Fruit fly (Drosophila melanogaster): ENCODE results near the gene CG5126.

The CG5126 gene

DNA sequence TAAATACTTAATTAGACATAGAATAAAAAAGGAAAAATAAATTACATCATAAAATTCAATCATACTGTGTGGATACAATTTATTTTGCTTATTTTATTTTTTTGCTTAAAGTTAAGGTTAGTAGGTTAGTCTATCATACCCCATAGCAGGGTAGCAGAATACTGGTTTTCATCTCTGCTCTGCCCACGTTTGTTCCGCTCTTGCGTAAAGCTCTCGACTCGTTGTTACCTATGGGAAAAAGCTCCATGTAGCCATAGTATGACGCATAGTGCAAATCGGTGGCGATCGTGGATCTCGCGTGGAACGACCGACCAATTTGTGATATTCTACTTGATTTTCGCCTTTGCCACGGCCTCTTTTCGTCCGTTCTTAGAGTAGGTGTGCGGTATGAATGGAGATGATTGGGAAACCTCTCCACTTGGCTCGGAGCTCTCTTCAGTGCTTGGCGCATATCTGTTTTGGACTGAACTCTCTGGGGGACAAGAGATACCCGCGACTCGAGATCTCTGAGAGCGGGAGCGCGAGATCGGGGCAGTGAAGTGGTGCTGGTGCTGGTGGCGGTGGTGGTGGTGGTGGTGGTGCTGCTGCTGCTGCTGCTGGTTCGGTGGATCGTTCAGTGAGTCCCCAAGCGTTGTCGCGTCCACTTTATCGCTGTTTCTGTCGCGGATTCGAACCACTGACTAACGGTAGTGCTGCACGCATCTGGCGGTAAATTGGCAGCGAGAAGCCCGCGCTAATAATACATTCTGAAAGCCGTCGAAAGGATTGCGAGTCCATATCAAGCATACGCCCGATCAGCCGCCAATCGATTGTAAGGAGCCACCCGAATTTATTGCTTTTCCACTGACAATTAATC, 2.0 kb upstream of the CG5126 start, which contains the start of gene CG5001:
Gene CG5001, plus strand, starts transcription at position 116 of the 856 bp plus-strand sequence.
- TF ChIP-seq CG17801 (GFP tag; optimal IDR thresholded peaks at IDR 0.05; ENCODE audit: partially characterized antibody) = peak; percentile 71

DNA sequence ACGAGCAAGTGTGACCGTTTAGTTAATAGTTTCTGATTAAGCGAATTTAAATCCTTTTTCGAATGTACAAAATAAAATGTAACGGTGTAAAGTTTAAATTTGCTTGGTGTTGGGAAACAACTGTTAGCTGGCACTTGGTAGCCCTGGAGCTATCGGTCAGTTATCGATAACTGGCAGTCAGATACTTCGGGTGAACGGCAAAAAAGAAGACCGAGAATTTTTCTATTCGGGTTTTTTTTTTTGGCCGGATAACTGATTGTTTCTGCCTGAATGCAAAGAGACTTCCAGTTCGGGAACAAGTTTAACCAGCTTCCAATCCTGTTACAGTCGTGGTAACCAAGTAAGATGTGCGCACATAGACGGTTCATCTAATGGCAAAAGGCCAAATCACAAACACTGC, 6.3 kb downstream of the CG5126 start, which contains the start of gene CG4896:
Gene CG4896, plus strand, starts transcription at position 169 of the 400 bp plus-strand sequence.
- TF ChIP-seq CG17801 (GFP tag; optimal IDR thresholded peaks at IDR 0.05; ENCODE audit: partially characterized antibody) = peak; percentile 2

DNA sequence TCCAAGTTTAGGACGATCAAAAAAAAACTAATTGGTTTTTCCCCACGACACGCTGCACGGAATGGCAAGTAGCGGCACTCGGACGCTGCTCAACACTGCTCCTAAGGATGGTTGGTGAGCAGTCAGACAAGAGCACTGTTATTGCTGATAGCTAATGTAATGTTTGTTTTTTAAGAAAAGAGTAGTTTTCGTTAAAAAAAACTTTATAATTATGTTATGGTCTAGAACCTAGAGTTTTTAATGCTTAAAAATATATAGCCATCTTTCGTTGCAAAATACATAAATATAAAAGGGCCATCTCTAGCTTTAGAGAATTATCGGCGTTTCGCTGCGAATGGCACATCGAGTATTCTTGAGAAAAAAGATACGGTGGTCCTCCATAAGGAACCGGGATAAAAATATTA, 11.1 kb downstream of the CG5126 start, which contains the start of the genes Charon and CG4887:
Gene Charon, minus strand, starts transcription at position 102 of the 404 bp plus-strand sequence.
Gene CG4887, plus strand, starts transcription at position 306 of the 404 bp plus-strand sequence.
- peak; percentile 50 for TF ChIP-seq CG17801 (GFP tag; optimal IDR thresholded peaks at IDR 0.05; ENCODE audit: partially characterized antibody)

DNA sequence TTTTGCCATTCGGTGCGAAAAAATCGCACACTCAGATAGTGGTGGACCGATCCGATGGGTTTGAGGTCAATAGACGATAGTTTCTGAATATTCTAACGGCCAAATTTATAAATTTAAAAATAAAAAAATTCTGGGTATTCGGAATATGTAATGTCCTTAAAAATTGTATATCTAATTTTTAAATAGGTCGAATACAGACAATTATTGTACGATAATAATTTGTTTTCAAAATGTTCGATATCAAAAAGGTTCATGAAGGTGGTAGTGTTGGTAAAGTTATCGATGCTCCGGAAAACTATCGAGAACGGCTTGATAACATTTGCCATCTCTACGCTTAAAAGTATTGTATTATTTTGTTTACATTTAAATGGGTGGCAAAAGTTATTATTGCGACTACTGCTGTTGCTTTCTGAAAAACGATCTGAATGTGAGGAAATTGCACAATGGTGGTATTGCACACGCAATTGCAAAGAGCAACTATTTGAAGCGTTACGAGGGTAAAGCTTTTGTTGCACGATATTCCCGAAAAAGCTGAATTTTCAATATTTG, 13.9 kb downstream of the CG5126 start, which contains the start of the genes CG31922 and Plap:
Gene CG31922, plus strand, starts transcription at position 315 of the 549 bp plus-strand sequence.
Gene Plap, minus strand, starts transcription at position 499 of the 549 bp plus-strand sequence.
- TF ChIP-seq CG17801 (GFP tag; optimal IDR thresholded peaks at IDR 0.05; ENCODE audit: partially characterized antibody) = peak; percentile 69

DNA sequence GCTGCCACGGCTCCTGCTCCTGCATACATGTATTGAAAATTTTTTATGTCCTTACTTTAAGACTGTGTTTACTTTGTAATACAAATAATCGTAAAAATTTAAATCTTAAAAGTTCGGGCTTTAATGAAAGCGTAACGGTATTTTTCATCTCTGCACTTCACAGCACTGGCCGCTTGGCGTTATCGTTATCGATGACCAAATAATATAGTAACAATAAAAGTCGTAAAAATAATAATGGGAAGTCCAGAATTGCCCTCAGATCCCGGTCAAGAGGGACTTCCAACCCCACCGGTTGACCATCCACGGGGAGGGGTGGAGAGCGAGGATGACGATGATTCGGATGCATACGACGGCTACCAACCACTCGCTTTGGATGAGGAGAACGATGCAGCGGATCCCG, 17.5 kb downstream of the CG5126 start, which contains the start of gene CG14341:
Gene CG14341, plus strand, starts transcription at position 181 of the 400 bp plus-strand sequence.
- no peak for TF ChIP-seq CG17801 (GFP tag; optimal IDR thresholded peaks at IDR 0.05; ENCODE audit: partially characterized antibody)

DNA sequence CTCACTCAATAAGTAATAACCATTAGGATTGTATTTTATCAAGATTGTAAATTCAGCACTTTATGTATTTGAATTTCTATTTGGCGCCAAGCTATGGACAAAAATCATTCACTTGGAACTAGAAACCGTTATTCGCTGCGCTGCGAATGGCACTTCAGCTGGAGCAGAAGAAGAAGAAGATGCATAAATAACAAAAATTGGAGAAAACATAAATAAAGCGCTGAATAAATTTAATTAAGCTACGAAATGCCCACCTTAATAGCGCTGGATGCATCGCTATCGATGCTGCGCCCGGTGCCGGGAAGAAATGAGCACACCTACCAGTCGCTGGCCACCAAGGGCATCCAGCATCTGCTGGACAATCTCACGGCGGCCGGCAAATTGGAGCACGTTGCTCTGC, 19.5 kb downstream of the CG5126 start, which contains the start of gene IntS14:
Gene IntS14, plus strand, starts transcription at position 150 of the 400 bp plus-strand sequence.
- TF ChIP-seq CG17801 (GFP tag; optimal IDR thresholded peaks at IDR 0.05; ENCODE audit: partially characterized antibody) = peak; percentile 2

DNA sequence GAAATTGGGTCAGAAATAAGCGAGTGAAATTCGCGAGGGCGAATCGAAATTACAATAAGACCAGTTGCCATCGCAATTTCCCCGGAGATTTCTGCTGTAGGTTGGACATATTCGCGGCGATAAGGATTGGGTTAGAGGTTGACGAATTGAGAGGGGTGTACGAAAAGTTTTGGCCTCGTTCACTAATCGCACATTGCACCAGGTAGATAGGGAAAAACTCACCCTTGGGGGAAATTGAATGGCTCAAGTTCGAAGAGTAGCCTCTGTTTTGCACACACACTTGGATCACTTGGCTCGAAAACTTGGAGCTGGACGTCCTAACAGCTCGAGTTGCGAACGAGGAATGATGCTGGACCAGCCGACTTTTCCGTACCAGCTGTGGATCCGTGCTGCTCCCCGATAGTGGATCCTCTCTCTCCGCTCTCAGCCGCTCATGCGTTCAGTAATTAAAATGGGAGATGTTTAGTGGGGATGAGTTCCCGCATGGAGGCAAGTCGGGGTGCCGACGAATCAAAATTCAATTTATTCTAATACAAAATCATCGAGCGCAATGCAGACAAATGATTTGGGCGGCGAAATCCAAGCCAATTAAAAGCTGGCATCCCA, 20.2 kb downstream of the CG5126 start, which contains the start of gene CG5080:
Gene CG5080, minus strand, starts transcription at position 349 of the 606 bp plus-strand sequence.
- no peak for TF ChIP-seq CG17801 (GFP tag; optimal IDR thresholded peaks at IDR 0.05; ENCODE audit: partially characterized antibody)

DNA sequence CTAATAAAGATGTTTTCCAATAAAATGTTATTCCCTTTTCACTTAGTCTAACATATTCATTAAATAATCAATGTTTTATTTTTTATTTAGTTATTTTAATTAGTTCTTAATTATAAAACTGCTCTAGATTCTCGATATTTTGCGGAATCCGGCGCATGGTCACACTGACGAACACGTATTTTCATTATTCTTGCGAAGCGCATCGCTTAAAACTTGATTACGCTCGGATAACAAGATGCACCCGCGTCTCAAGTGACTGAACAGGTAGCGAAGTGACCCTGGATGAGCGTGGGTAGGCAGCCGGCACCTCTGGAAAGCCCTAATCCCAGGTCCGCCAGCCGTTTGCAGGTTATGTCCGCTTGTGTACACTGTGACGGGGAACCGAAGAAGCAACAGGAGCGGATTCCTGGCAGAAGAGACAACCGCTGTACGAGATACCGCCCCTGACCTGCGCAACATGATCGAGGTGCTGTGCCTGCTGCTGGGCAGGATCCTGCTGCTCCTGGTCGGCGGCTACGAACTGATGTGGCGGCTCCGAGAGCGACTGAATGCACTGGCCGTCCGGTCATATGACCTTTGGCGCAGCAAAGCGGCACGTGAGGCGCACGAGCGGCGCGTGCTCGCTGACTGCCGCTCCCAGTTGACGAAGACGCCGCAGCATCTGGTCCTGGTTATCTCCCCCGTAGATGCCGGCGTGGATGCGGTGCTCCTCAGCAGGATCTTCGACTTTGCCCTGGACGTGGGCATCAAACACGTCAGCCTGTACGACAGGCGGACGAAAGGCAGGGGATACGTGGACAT, 25.1 kb downstream of the CG5126 start, which contains the start of gene Tango14:
Gene Tango14, plus strand, starts transcription at position 143 of the 801 bp plus-strand sequence.
- no peak for TF ChIP-seq CG17801 (GFP tag; optimal IDR thresholded peaks at IDR 0.05; ENCODE audit: partially characterized antibody)

DNA sequence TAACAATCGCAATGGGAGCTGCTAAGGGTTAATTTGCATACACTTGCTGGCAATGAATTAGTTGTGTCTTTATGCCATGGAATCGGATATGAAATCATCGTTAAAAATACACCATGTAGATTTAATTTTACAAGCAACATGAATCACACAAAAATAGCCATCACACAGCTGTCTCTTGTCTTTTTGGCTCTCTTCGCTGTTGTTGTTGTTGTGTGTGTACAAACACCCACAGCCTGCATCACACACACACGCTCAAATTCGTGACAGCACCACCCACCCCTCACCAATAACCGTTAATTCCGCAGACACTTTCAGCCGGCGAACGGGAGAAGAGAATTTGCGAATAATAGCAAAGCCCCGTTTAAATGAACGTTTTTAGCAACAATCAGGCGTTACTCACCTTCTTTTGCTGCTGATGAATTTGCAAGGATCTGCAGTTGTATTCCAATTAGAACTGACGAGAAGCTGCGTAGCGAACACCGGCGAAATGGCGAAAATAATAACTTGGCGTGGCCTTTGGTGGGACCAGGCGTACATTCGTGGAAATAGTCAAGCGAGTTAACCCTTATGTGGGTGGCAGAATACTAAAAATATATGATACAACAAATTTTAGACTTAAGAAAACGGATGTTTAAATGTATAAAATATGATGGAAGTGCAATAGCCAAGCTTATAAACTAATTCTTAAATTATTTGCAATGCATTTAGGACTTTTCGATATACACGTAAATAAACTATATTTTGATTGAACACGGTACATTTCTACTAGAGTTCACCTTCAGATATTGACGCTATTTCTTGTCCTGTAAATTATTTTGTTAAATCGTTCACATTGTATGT, 25.9 kb downstream of the CG5126 start, which contains the start of gene capt:
Gene capt, minus strand, starts transcription at position 584 of the 840 bp plus-strand sequence.
- TF ChIP-seq CG17801 (GFP tag; optimal IDR thresholded peaks at IDR 0.05; ENCODE audit: partially characterized antibody) = no peak

DNA sequence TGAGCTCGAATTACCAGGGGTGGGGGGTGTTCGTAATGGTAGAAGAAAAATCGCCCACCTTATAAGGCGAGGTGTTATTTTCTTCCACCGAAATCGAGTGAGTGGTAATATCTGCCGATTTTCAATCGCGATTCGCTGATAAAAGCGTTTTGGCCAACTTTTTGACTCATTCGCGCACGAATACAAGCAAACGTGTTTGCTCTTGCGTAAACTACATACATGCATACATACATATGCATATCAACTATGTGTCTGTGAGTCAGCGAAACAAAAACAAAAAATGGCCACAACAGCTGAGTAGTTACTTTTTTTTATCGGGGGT, 26.5 kb downstream of the CG5126 start:
- no peak for TF ChIP-seq CG17801 (GFP tag; optimal IDR thresholded peaks at IDR 0.05; ENCODE audit: partially characterized antibody)

DNA sequence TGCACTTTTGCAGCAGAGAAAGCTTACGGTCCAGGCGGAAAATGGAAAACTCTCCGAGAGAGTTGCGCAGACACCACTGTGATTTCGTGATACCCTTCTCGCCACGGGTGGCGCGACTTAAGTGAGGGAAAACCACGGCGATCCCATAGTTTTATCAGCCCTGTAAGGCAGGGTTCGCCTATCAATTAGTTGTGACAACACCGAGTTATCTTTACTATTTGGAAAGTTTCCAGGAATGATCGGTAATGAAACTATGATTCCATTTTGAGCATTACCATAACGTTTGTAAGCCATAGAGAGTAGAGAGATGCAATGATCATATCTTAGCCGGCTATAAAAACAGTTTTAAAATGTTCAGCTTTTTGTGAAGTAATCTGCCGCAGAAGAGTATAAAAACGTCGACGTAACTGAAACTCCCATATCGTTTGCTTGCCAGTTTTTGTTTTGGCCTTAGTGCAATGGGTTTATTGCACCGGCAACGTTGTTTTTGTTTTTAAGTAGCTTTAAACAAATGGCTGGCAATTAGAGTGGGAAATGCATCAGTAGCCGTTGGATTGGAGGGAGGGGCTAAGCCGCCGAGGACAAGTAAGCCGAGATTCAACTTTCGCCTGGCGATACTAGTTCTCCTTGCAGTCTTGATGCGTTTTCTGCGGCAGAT, 27.1 kb downstream of the CG5126 start:
- no peak for TF ChIP-seq CG17801 (GFP tag; optimal IDR thresholded peaks at IDR 0.05; ENCODE audit: partially characterized antibody)

DNA sequence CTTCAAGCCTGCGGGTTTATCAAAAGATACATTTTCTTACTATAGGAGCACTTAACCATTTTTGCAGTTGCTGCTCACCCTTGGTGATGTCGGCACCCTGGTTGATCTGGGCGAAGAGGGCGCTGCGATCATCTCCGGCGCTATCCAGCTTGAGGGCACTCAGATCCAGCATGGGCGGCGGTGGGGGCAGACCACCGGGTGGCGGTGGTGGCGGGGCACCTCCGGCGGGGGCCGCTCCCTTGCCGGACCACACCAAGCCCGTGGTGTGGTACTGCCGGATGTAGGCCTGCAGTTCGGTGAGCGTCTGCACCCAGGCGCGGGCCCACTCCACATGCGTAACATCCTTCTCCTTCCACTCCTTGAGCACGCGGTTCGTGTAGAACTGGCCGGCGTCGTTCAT, 31.1 kb downstream of the CG5126 start:
- TF ChIP-seq CG17801 (GFP tag; optimal IDR thresholded peaks at IDR 0.05; ENCODE audit: partially characterized antibody) = no peak

DNA sequence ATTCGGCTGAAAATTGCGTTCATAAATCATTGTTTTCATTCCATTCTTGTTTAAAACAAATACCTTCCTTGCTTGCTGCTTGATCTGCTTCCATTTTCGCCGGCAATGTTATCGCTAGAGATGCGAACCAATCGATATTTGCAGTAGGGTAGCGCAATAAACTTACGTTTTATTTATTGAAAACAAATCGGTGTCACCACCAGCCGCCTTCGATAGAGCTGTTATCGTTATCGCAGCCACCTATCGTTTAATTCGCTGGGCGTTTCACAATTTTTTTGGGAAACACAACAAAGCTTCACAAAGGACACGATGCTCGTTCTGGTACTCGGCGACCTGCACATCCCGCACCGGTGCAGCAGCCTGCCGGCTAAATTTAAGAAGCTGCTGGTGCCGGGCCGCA, 33.3 kb downstream of the CG5126 start, which contains the start of the genes Tfb4 and Vps29:
Gene Tfb4, minus strand, starts transcription at position 124 of the 400 bp plus-strand sequence.
Gene Vps29, plus strand, starts transcription at position 213 of the 400 bp plus-strand sequence.
- peak; percentile 62 for TF ChIP-seq CG17801 (GFP tag; optimal IDR thresholded peaks at IDR 0.05; ENCODE audit: partially characterized antibody)
